Fruit fly (Drosophila melanogaster): ENCODE data around the gene FASN1.

dm6 chr2L:3083510-3083909 lies 27.1 kb downstream of the FASN1 start:
- TF ChIP-seq pan (optimal IDR thresholded peaks at IDR 0.05): no peak
- TF ChIP-seq Dll (optimal IDR thresholded peaks at IDR 0.05): no peak
- TF ChIP-seq CG8478 (optimal IDR thresholded peaks at IDR 0.05): no peak
- TF ChIP-seq psq (optimal IDR thresholded peaks at IDR 0.05): no peak
- TF ChIP-seq EcR (GFP tag; optimal IDR thresholded peaks at IDR 0.05): no peak

Data from whole organism.